Worm (Caenorhabditis elegans) whole organism, L4 larva: ENCODE measurements around the gene txt-13.
A peak's percentile ranks its signal among the peaks of the same experiment; 100 is the strongest.

Experiments used
- D1046.2 ChIP-seq: fragments of 200-800 bp; sonication (Bioruptor generic); IDR thresholded peaks from 2 replicates; pipeline ENCODE4 v1.3.6; 2022; ENCODE audit warnings: missing genetic modification characterization, missing compliant biosample characterization
- F10B5.3 ChIP-seq: sonication (generic microtip); optimal IDR thresholded peaks from 2 replicates; lab custom pipeline; 2016; ENCODE audit warnings: mild to moderate bottlenecking, missing genetic modification characterization, missing compliant biosample characterization
- F44E2.7 ChIP-seq: fragments of 200-800 bp; sonication (Bioruptor generic); IDR thresholded peaks from 2 replicates; pipeline ENCODE4 v2.1.2; 2022; ENCODE audit warnings: missing genetic modification characterization, missing compliant biosample characterization
- F49E8.2 ChIP-seq: sonication (generic microtip); optimal IDR thresholded peaks from 2 replicates; lab custom pipeline; 2016; ENCODE audit warnings: missing compliant biosample characterization, mild to moderate bottlenecking, missing genetic modification characterization, borderline replicate concordance
- R02D3.7 ChIP-seq: fragments of 150-350 bp; sonication (generic microtip); optimal IDR thresholded peaks from 3 replicates; lab custom pipeline; 2014; ENCODE audit warnings: missing biosample characterization, missing genetic modification characterization
- Y5F2A.4 ChIP-seq: fragments of 200-800 bp; sonication (Bioruptor generic); optimal IDR thresholded peaks from 2 replicates; lab custom pipeline; 2018; ENCODE audit warnings: mild to moderate bottlenecking, missing genetic modification characterization, missing compliant biosample characterization
- Y75B8A.6 ChIP-seq: fragments of 200-800 bp; sonication (Bioruptor generic); IDR thresholded peaks from 2 replicates; pipeline ENCODE4 v1.3.6; 2022; ENCODE audit warnings: missing genetic modification reagents, missing genetic modification characterization, missing compliant biosample characterization
- ZK337.2 ChIP-seq: fragments of 200-800 bp; sonication (Bioruptor generic); IDR thresholded peaks from 2 replicates; pipeline ENCODE4 v1.3.6; 2022; ENCODE audit warnings: missing genetic modification reagents, missing genetic modification characterization, missing compliant biosample characterization
- aly-2 ChIP-seq: sonication (generic microtip); optimal IDR thresholded peaks from 2 replicates; lab custom pipeline; 2018; ENCODE audit warnings: missing biosample characterization, missing genetic modification characterization
- ama-1 ChIP-seq: fragments of 150-350 bp; optimal IDR thresholded peaks from 2 replicates; lab custom pipeline; 2014; ENCODE audit warnings: inconsistent platforms, mixed read lengths
- arid-1 ChIP-seq: fragments of 200-800 bp; sonication (Bioruptor generic); conservative IDR thresholded peaks from 2 replicates; pipeline ENCODE4 v1.3.6; 2022; ENCODE audit warnings: missing genetic modification reagents, missing genetic modification characterization, missing compliant biosample characterization
- attf-4 ChIP-seq: sonication (generic microtip); optimal IDR thresholded peaks from 3 replicates; lab custom pipeline; 2017; ENCODE audit warnings: missing biosample characterization, missing genetic modification characterization
- ceh-28 ChIP-seq: fragments of 150-350 bp; optimal IDR thresholded peaks from 2 replicates; lab custom pipeline; 2014; ENCODE audit warnings: missing biosample characterization, missing genetic modification reagents, missing genetic modification characterization
- ceh-44 ChIP-seq: fragments of 200-800 bp; sonication (Bioruptor generic); IDR thresholded peaks from 2 replicates; pipeline ENCODE4 v1.3.6; 2022; ENCODE audit warnings: missing genetic modification reagents, missing genetic modification characterization, missing compliant biosample characterization
- ceh-82 ChIP-seq: sonication (generic microtip); optimal IDR thresholded peaks from 2 replicates; lab custom pipeline; 2017; ENCODE audit warnings: missing biosample characterization, missing genetic modification characterization
- ces-1 ChIP-seq: fragments of 150-350 bp; sonication (generic microtip); optimal IDR thresholded peaks from 4 replicates; lab custom pipeline; 2014; ENCODE audit warnings: missing biosample characterization, missing genetic modification reagents, missing genetic modification characterization
- ctbp-1 ChIP-seq: fragments of 200-800 bp; sonication (Bioruptor generic); IDR thresholded peaks from 2 replicates; pipeline ENCODE4 v1.3.6; 2022; ENCODE audit warnings: missing genetic modification reagents, missing genetic modification characterization, missing compliant biosample characterization
- daf-12 ChIP-seq: fragments of 150-350 bp; optimal IDR thresholded peaks from 2 replicates; lab custom pipeline; 2014; ENCODE audit warnings: missing biosample characterization, missing genetic modification reagents, missing genetic modification characterization
- daf-16 ChIP-seq, 3 experiments: sonication (generic microtip); optimal IDR thresholded peaks; 2 replicates each; lab custom pipeline; 2016 to 2017; ENCODE audit warnings: missing genetic modification characterization in 3 of 3, missing genetic modification reagents in 3 of 3, mild to moderate bottlenecking in 2 of 3, missing compliant biosample characterization in 2 of 3, missing biosample characterization in 1 of 3, moderate library complexity in 1 of 3
- dmd-8 ChIP-seq: fragments of 200-800 bp; sonication (Bioruptor generic); IDR thresholded peaks from 2 replicates; pipeline ENCODE4 v1.3.6; 2022; ENCODE audit warnings: missing genetic modification characterization, missing compliant biosample characterization
- dmd-9 ChIP-seq: fragments of 200-800 bp; sonication (Bioruptor generic); IDR thresholded peaks from 2 replicates; pipeline ENCODE4 v1.3.6; 2022; ENCODE audit warnings: missing genetic modification reagents, missing genetic modification characterization, missing compliant biosample characterization
- duxl-1 ChIP-seq: sonication (generic microtip); optimal IDR thresholded peaks from 2 replicates; lab custom pipeline; 2016; ENCODE audit warnings: mild to moderate bottlenecking, missing genetic modification characterization, moderate library complexity, missing compliant biosample characterization; ENCODE audit not compliant: poor library complexity
- dve-1 ChIP-seq: sonication (generic microtip); optimal IDR thresholded peaks from 2 replicates; lab custom pipeline; 2017; ENCODE audit warnings: antibody characterized with exemption, mild to moderate bottlenecking, missing genetic modification characterization, missing compliant biosample characterization; ENCODE audit not compliant: insufficient read depth
- egl-27 ChIP-seq: sonication (generic microtip); optimal IDR thresholded peaks from 3 replicates; lab custom pipeline; 2017; ENCODE audit warnings: missing biosample characterization, missing genetic modification reagents, missing genetic modification characterization
- egl-43 ChIP-seq: fragments of 200-800 bp; sonication (Bioruptor generic); IDR thresholded peaks from 2 replicates; pipeline ENCODE4 v1.3.6; 2022; ENCODE audit warnings: missing genetic modification reagents, missing genetic modification characterization, missing compliant biosample characterization
- fkh-10 ChIP-seq: fragments of 150-350 bp; optimal IDR thresholded peaks from 2 replicates; lab custom pipeline; 2014; ENCODE audit warnings: missing biosample characterization, missing genetic modification reagents, missing genetic modification characterization
- fos-1 ChIP-seq: fragments of 150-350 bp; optimal IDR thresholded peaks from 2 replicates; lab custom pipeline; 2014; ENCODE audit warnings: missing biosample characterization, missing genetic modification characterization
- hif-1 ChIP-seq, 2 experiments: sonication (generic microtip); optimal IDR thresholded peaks; 2 replicates each; lab custom pipeline; 2016 to 2017; ENCODE audit warnings: missing compliant biosample characterization in 2 of 2, missing genetic modification characterization in 2 of 2, missing genetic modification reagents in 2 of 2, missing genotype in 2 of 2, mild to moderate bottlenecking in 1 of 2
- lim-7 ChIP-seq: fragments of 200-800 bp; sonication (Bioruptor generic); IDR thresholded peaks from 2 replicates; pipeline ENCODE4 v1.3.6; 2022; ENCODE audit warnings: missing genetic modification characterization, missing compliant biosample characterization
- lin-13 ChIP-seq: fragments of 150-350 bp; optimal IDR thresholded peaks from 2 replicates; lab custom pipeline; 2014; ENCODE audit warnings: missing biosample characterization, missing genetic modification reagents, missing genetic modification characterization
- lin-15B ChIP-seq: fragments of 150-350 bp; sonication (generic microtip); optimal IDR thresholded peaks from 3 replicates; lab custom pipeline; 2014; ENCODE audit warnings: missing biosample characterization, missing genetic modification characterization
- lin-39 ChIP-seq: fragments of 150-350 bp; optimal IDR thresholded peaks from 2 replicates; lab custom pipeline; 2014; ENCODE audit warnings: missing biosample characterization, missing genetic modification reagents, missing genetic modification characterization
- lsy-2 ChIP-seq, 2 experiments: fragments of 150-350 bp in 1 of 2; sonication (generic microtip) in 1 of 2; optimal IDR thresholded peaks; 2 replicates each; lab custom pipeline; 2014 to 2017; ENCODE audit warnings: missing biosample characterization in 2 of 2, missing genetic modification characterization in 2 of 2
- mdl-1 ChIP-seq, 2 experiments: fragments of 150-350 bp in 1 of 2; sonication (generic microtip) in 1 of 2; optimal IDR thresholded peaks; 2 replicates each; lab custom pipeline; 2014 to 2017; ENCODE audit warnings: missing biosample characterization in 2 of 2, missing genetic modification characterization in 2 of 2
- mxl-2 ChIP-seq: fragments of 200-800 bp; sonication (Bioruptor generic); conservative IDR thresholded peaks from 2 replicates; pipeline ENCODE4 v1.3.6; 2022; ENCODE audit warnings: missing genetic modification reagents, missing genetic modification characterization, missing compliant biosample characterization
- mxl-3 ChIP-seq: fragments of 200-800 bp; sonication (Bioruptor generic); optimal IDR thresholded peaks from 2 replicates; lab custom pipeline; 2018; ENCODE audit warnings: mild to moderate bottlenecking, missing genetic modification characterization, missing compliant biosample characterization
- nhr-10 ChIP-seq: fragments of 150-350 bp; optimal IDR thresholded peaks from 2 replicates; lab custom pipeline; 2014; ENCODE audit warnings: missing biosample characterization, missing genetic modification characterization
- nhr-25 ChIP-seq: sonication (generic microtip); optimal IDR thresholded peaks from 2 replicates; lab custom pipeline; 2017; ENCODE audit warnings: missing genetic modification characterization, mild to moderate bottlenecking, missing compliant biosample characterization, antibody characterized with exemption, moderate library complexity, borderline replicate concordance; ENCODE audit not compliant: insufficient read depth
- pha-4 ChIP-seq, 2 experiments: fragments of 150-350 bp in 1 of 2; fragments of 200-800 bp in 1 of 2; sonication (Bioruptor generic) in 1 of 2; IDR thresholded peaks in 1 of 2; optimal IDR thresholded peaks in 1 of 2; 2 replicates each; pipeline versions ENCODE4 v1.3.6 to Lab custom; 2014 to 2022; ENCODE audit warnings: missing genetic modification characterization in 2 of 2, missing genetic modification reagents in 2 of 2, missing biosample characterization in 1 of 2, missing compliant biosample characterization in 1 of 2
- pqm-1 ChIP-seq: sonication (generic microtip); optimal IDR thresholded peaks from 2 replicates; lab custom pipeline; 2017; ENCODE audit warnings: missing biosample characterization, missing genetic modification characterization
- saeg-2 ChIP-seq: fragments of 200-800 bp; sonication (Bioruptor generic); IDR thresholded peaks from 2 replicates; pipeline ENCODE4 v1.3.6; 2022; ENCODE audit warnings: missing genetic modification reagents, missing genetic modification characterization, missing compliant biosample characterization
- set-16 ChIP-seq: fragments of 200-800 bp; sonication (Bioruptor generic); IDR thresholded peaks from 2 replicates; pipeline ENCODE4 v1.3.6; 2022; ENCODE audit warnings: missing genetic modification reagents, missing genetic modification characterization, missing compliant biosample characterization
- snpc-1.2 ChIP-seq: fragments of 200-800 bp; sonication (Bioruptor generic); IDR thresholded peaks from 2 replicates; pipeline ENCODE4 v1.3.6; 2022; ENCODE audit warnings: missing genetic modification reagents, missing genetic modification characterization, missing compliant biosample characterization
- spr-3 ChIP-seq: fragments of 200-800 bp; sonication (Bioruptor generic); optimal IDR thresholded peaks from 2 replicates; lab custom pipeline; 2018; ENCODE audit warnings: mild to moderate bottlenecking, missing genetic modification characterization, missing compliant biosample characterization
- unc-62 ChIP-seq, 3 experiments: fragments of 150-350 bp in 1 of 3; sonication (generic microtip); optimal IDR thresholded peaks in 2 of 3; peaks in 1 of 3; 1 replicate in 1 of 3; 2 replicates in 2 of 3; lab custom pipeline; 2014 to 2017; ENCODE audit warnings: missing biosample characterization in 3 of 3, missing genetic modification characterization in 3 of 3, missing genetic modification reagents in 3 of 3, missing genotype in 1 of 3
- zag-1 ChIP-seq: fragments of 150-350 bp; optimal IDR thresholded peaks from 2 replicates; lab custom pipeline; 2014; ENCODE audit warnings: missing biosample characterization, missing genetic modification characterization
- zip-11 ChIP-seq: fragments of 200-800 bp; sonication (Bioruptor generic); IDR thresholded peaks from 2 replicates; pipeline ENCODE4 v1.3.6; 2022; ENCODE audit warnings: missing genetic modification characterization, missing compliant biosample characterization
- ztf-11 ChIP-seq: fragments of 150-350 bp; optimal IDR thresholded peaks from 2 replicates; lab custom pipeline; 2014; ENCODE audit warnings: missing biosample characterization, missing genetic modification characterization

Gene txt-13

DNA sequence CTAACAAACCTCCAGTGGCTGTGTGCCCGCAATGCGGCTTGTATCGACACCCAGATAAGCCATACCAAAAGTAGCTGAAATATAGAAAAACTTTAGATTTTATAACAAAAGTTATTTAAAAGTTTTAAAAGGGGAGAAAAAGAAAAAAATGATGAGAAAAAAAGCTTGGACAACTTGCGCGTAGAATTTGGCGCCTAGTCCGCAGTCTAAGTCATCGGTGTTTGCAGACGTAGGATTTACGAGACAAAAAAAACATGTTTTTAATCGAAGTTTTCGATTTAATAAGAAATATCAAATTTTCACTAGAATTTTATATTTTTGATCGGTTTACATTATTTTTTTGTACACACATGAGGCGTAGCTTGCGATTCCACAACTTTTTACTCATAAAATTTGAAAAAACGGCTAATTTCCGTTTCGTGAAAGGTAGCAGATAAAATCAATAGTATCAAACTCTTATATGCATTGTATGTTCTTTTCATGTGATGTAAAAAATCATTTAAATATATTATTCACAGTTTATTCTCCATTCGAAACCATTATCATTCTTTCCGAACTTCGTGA, 28.4 kb upstream of the txt-13 start, which contains the start of gene pro-1 (continued):
- TF ChIP-seq ztf-11 (tag; lab: Kevin White, UChicago): no peak
- no peak for TF ChIP-seq lin-15B (tag; lab: Kevin White, UChicago)
- peak; percentile 83 for TF ChIP-seq duxl-1
- no peak for TF ChIP-seq egl-27 (tag; lab: Kevin White, UChicago)
- peak; percentile 48 for TF ChIP-seq spr-3 (GFP tag; lab: Kevin White, UChicago)
- TF ChIP-seq lim-7 (GFP tag; lab: Robert Waterston, UW): peak; percentile 70; the same call in 1 of the 2 replicates
- TF ChIP-seq lsy-2 (tag; optimal IDR thresholded peaks at IDR 0.05; lab: Kevin White, UChicago): peak; percentile 47 to 91
- 0 out of 2 replicates have a peak, but pooled peaks have one; percentile 39 for TF ChIP-seq dmd-8
- no peak for TF ChIP-seq mxl-2 (GFP tag; lab: Robert Waterston, UW)
- TF ChIP-seq attf-4: no peak
- TF ChIP-seq daf-16 (GFP tag; optimal IDR thresholded peaks at IDR 0.05; lab: Kevin White, UChicago): peak in 1 of 2 experiments; percentile 37
- TF ChIP-seq daf-16 (tag; optimal IDR thresholded peaks at IDR 0.05; lab: Kevin White, UChicago): peak; percentile 87
- TF ChIP-seq R02D3.7 (tag; lab: Kevin White, UChicago): peak; percentile 80
- TF ChIP-seq mxl-3 (GFP tag; lab: Kevin White, UChicago): no peak
- peak; percentile 92 for TF ChIP-seq egl-43 (GFP tag; lab: Robert Waterston, UW)
- no peak for TF ChIP-seq fkh-10 (GFP tag; lab: Kevin White, UChicago)
- peak; percentile 96 for TF ChIP-seq ctbp-1 (GFP tag; lab: Robert Waterston, UW)
- TF ChIP-seq pha-4 (GFP tag; IDR thresholded peaks at IDR 0.05; lab: Robert Waterston, UW): peak; percentile 87
- peak; percentile 32 for TF ChIP-seq pha-4 (tag; optimal IDR thresholded peaks at IDR 0.05; lab: Kevin White, UChicago)
- no peak for TF ChIP-seq lin-39 (tag; lab: Kevin White, UChicago)
- TF ChIP-seq ceh-44 (GFP tag; lab: Robert Waterston, UW): no peak
- TF ChIP-seq F44E2.7 (GFP tag; lab: Robert Waterston, UW): no peak
- TF ChIP-seq ZK337.2 (GFP tag; lab: Robert Waterston, UW): peak; percentile 68; the same call in 1 of the 2 replicates
- TF ChIP-seq pqm-1 (tag; lab: Kevin White, UChicago): no peak
- TF ChIP-seq arid-1 (GFP tag; lab: Robert Waterston, UW): peak; percentile 92
- TF ChIP-seq nhr-25 (tag; lab: Kevin White, UChicago): peak; percentile 62
- TF ChIP-seq aly-2 (tag; lab: Kevin White, UChicago): no peak
- peak; percentile 75; the same call in 1 of the 2 replicates for TF ChIP-seq dmd-9 (GFP tag; lab: Robert Waterston, UW)
- TF ChIP-seq nhr-10 (tag; lab: Kevin White, UChicago): no peak
- TF ChIP-seq F10B5.3: no peak
- peak; percentile 45; the same call in 1 of the 2 replicates for TF ChIP-seq Y75B8A.6 (GFP tag; lab: Robert Waterston, UW)
- peak in 1 of 2 experiments; percentile 90 for TF ChIP-seq unc-62 (GFP tag; optimal IDR thresholded peaks at IDR 0.05 in 1 of 2; lab: Kevin White, UChicago)
- no peak for TF ChIP-seq unc-62 (tag; optimal IDR thresholded peaks at IDR 0.05; lab: Kevin White, UChicago)
- peak; percentile 85 for TF ChIP-seq snpc-1.2 (GFP tag; lab: Robert Waterston, UW)
- peak; percentile 90 for TF ChIP-seq dve-1 (tag; lab: Kevin White, UChicago)
- peak; percentile 83 for TF ChIP-seq saeg-2 (GFP tag; lab: Robert Waterston, UW)
- peak; percentile 6 to 13 for TF ChIP-seq mdl-1 (tag; optimal IDR thresholded peaks at IDR 0.05; lab: Kevin White, UChicago)
- 0 out of 2 replicates have a peak, but pooled peaks have one; percentile 7 for TF ChIP-seq set-16 (GFP tag; lab: Robert Waterston, UW)
- no peak for TF ChIP-seq ces-1 (GFP tag; lab: Kevin White, UChicago)
- TF ChIP-seq hif-1 (tag; optimal IDR thresholded peaks at IDR 0.05; lab: Kevin White, UChicago): peak in 1 of 2 experiments; percentile 84
- peak; percentile 89; the same call in 1 of the 2 replicates for TF ChIP-seq D1046.2 (GFP tag; lab: Robert Waterston, UW)
- TF ChIP-seq zip-11 (GFP tag; lab: Robert Waterston, UW): peak; percentile 35; the same call in 1 of the 2 replicates
- peak; percentile 52 for TF ChIP-seq ceh-28 (tag; lab: Kevin White, UChicago)
- no peak for TF ChIP-seq daf-12 (tag; lab: Kevin White, UChicago)
- TF ChIP-seq zag-1 (tag; lab: Kevin White, UChicago): no peak
- peak; percentile 92 for TF ChIP-seq ama-1 (lab: Kevin White, UChicago)
- TF ChIP-seq ceh-82: no peak
- TF ChIP-seq fos-1 (tag; lab: Kevin White, UChicago): peak; percentile 60
- no peak for TF ChIP-seq F49E8.2
- peak; percentile 6 for TF ChIP-seq lin-13 (GFP tag; lab: Kevin White, UChicago)
- TF ChIP-seq Y5F2A.4: no peak
